Worm (Caenorhabditis elegans) whole organism, mixed stage, embryonic: Measurements from ENCODE around the gene crb-3.
"Not testable (repeated sequence)": the region's sequence is repeated elsewhere in the genome, so short reads cannot be mapped to it uniquely, and the experiment has no call there.

Source experiments
- M03D4.4 ChIP-seq: sonication (generic microtip); optimal IDR thresholded peaks from 2 replicates; lab custom pipeline; 2017; ENCODE audit warnings: mild to moderate bottlenecking, missing genetic modification characterization, missing compliant biosample characterization
- bed-3 ChIP-seq: fragments of 200-800 bp; sonication (Bioruptor generic); optimal IDR thresholded peaks from 3 replicates; lab custom pipeline; 2018; ENCODE audit warnings: mild to moderate bottlenecking, missing genetic modification characterization, moderate library complexity, missing compliant biosample characterization
- blmp-1 ChIP-seq: fragments of 150-350 bp; optimal IDR thresholded peaks from 2 replicates; lab custom pipeline; 2014; ENCODE audit warnings: missing biosample characterization, missing genetic modification characterization
- ceh-39 ChIP-seq: fragments of 150-350 bp; optimal IDR thresholded peaks from 2 replicates; lab custom pipeline; 2014; ENCODE audit warnings: missing biosample characterization, missing genetic modification characterization
- ceh-43 ChIP-seq: fragments of 200-800 bp; sonication (Bioruptor generic); optimal IDR thresholded peaks from 2 replicates; lab custom pipeline; 2018; ENCODE audit warnings: mild to moderate bottlenecking, missing genetic modification characterization, moderate library complexity, missing compliant biosample characterization
- ceh-83 ChIP-seq: fragments of 200-800 bp; sonication (Bioruptor generic); optimal IDR thresholded peaks from 2 replicates; lab custom pipeline; 2018; ENCODE audit warnings: mild to moderate bottlenecking, missing genetic modification characterization, missing compliant biosample characterization
- ces-1 ChIP-seq: fragments of 150-350 bp; optimal IDR thresholded peaks from 2 replicates; lab custom pipeline; 2014; ENCODE audit warnings: missing biosample characterization, missing genetic modification reagents, missing genetic modification characterization
- cnd-1 ChIP-seq: fragments of 200-800 bp; sonication (Bioruptor generic); optimal IDR thresholded peaks from 2 replicates; lab custom pipeline; 2018; ENCODE audit warnings: mild to moderate bottlenecking, missing genetic modification characterization, missing compliant biosample characterization
- elt-1 ChIP-seq: sonication (generic microtip); optimal IDR thresholded peaks from 2 replicates; lab custom pipeline; 2017; ENCODE audit warnings: missing genetic modification characterization, mild to moderate bottlenecking, missing compliant biosample characterization, antibody characterized with exemption, moderate library complexity, borderline replicate concordance; ENCODE audit not compliant: insufficient read depth
- elt-3 ChIP-seq: fragments of 150-350 bp; optimal IDR thresholded peaks from 2 replicates; lab custom pipeline; 2014; ENCODE audit warnings: missing biosample characterization, missing genetic modification characterization
- flh-1 ChIP-seq: fragments of 200-800 bp; sonication (Bioruptor generic); optimal IDR thresholded peaks from 2 replicates; lab custom pipeline; 2018; ENCODE audit warnings: mild to moderate bottlenecking, missing genetic modification characterization, moderate library complexity, missing compliant biosample characterization
- ham-2 ChIP-seq: fragments of 200-800 bp; sonication (Bioruptor generic); optimal IDR thresholded peaks from 2 replicates; lab custom pipeline; 2018; ENCODE audit warnings: mild to moderate bottlenecking, missing genetic modification characterization, missing compliant biosample characterization
- hlh-1 ChIP-seq: fragments of 150-350 bp; optimal IDR thresholded peaks from 2 replicates; lab custom pipeline; 2014; ENCODE audit warnings: missing biosample characterization, missing genetic modification reagents, missing genetic modification characterization
- lin-32 ChIP-seq: fragments of 200-800 bp; sonication (Bioruptor generic); optimal IDR thresholded peaks from 2 replicates; lab custom pipeline; 2018; ENCODE audit warnings: mild to moderate bottlenecking, missing genetic modification characterization, missing compliant biosample characterization
- lsy-2 ChIP-seq: fragments of 150-350 bp; optimal IDR thresholded peaks from 2 replicates; lab custom pipeline; 2014; ENCODE audit warnings: missing biosample characterization, missing genetic modification characterization
- mab-5 ChIP-seq: fragments of 150-350 bp; optimal IDR thresholded peaks from 2 replicates; lab custom pipeline; 2014; ENCODE audit warnings: missing biosample characterization, missing genetic modification characterization
- mep-1 ChIP-seq: fragments of 150-350 bp; optimal IDR thresholded peaks from 2 replicates; lab custom pipeline; 2017; ENCODE audit warnings: missing biosample characterization, missing genetic modification reagents, missing genetic modification characterization, inconsistent platforms
- nhr-12 ChIP-seq: fragments of 150-350 bp; optimal IDR thresholded peaks from 2 replicates; lab custom pipeline; 2014; ENCODE audit warnings: missing biosample characterization, missing genetic modification characterization
- nhr-2 ChIP-seq: fragments of 150-350 bp; optimal IDR thresholded peaks from 2 replicates; lab custom pipeline; 2014; ENCODE audit warnings: missing biosample characterization, missing genetic modification characterization
- nhr-237 ChIP-seq: fragments of 150-350 bp; optimal IDR thresholded peaks from 2 replicates; lab custom pipeline; 2014; ENCODE audit warnings: missing biosample characterization, missing genetic modification characterization
- nhr-28 ChIP-seq: fragments of 150-350 bp; optimal IDR thresholded peaks from 2 replicates; lab custom pipeline; 2014; ENCODE audit warnings: missing biosample characterization, missing genetic modification characterization
- pha-4 ChIP-seq: fragments of 150-350 bp; optimal IDR thresholded peaks from 2 replicates; lab custom pipeline; 2018; ENCODE audit warnings: missing biosample characterization, missing genetic modification reagents, missing genetic modification characterization
- sem-2 ChIP-seq: fragments of 200-800 bp; sonication (Bioruptor generic); optimal IDR thresholded peaks from 2 replicates; lab custom pipeline; 2018; ENCODE audit warnings: mild to moderate bottlenecking, missing genetic modification characterization, missing compliant biosample characterization
- snpc-4 ChIP-seq: fragments of 150-350 bp; optimal IDR thresholded peaks from 2 replicates; lab custom pipeline; 2014; ENCODE audit warnings: missing biosample characterization, missing genetic modification characterization
- sptf-1 ChIP-seq: sonication (generic microtip); optimal IDR thresholded peaks from 2 replicates; lab custom pipeline; 2017; ENCODE audit warnings: mild to moderate bottlenecking, missing genetic modification characterization, moderate library complexity, missing compliant biosample characterization
- tbx-8 ChIP-seq: fragments of 200-800 bp; sonication (Bioruptor generic); optimal IDR thresholded peaks from 2 replicates; lab custom pipeline; 2018; ENCODE audit warnings: mild to moderate bottlenecking, missing genetic modification characterization, moderate library complexity, missing compliant biosample characterization
- unc-120 ChIP-seq: sonication (generic microtip); optimal IDR thresholded peaks from 2 replicates; lab custom pipeline; 2017; ENCODE audit warnings: missing genetic modification characterization, missing compliant biosample characterization; ENCODE audit not compliant: poor library complexity, severe bottlenecking
- unc-39 ChIP-seq: fragments of 150-350 bp; optimal IDR thresholded peaks from 2 replicates; lab custom pipeline; 2014; ENCODE audit warnings: missing biosample characterization, missing genetic modification characterization
- unc-62 ChIP-seq: fragments of 150-350 bp; optimal IDR thresholded peaks from 2 replicates; lab custom pipeline; 2014; ENCODE audit warnings: missing biosample characterization, missing genetic modification reagents, missing genetic modification characterization
- zip-8 ChIP-seq: fragments of 150-350 bp; optimal IDR thresholded peaks from 2 replicates; lab custom pipeline; 2014; ENCODE audit warnings: missing biosample characterization, missing genetic modification characterization
- ztf-11 ChIP-seq: fragments of 150-350 bp; optimal IDR thresholded peaks from 2 replicates; lab custom pipeline; 2014; ENCODE audit warnings: missing biosample characterization, missing genetic modification characterization

The crb-3 gene

DNA sequence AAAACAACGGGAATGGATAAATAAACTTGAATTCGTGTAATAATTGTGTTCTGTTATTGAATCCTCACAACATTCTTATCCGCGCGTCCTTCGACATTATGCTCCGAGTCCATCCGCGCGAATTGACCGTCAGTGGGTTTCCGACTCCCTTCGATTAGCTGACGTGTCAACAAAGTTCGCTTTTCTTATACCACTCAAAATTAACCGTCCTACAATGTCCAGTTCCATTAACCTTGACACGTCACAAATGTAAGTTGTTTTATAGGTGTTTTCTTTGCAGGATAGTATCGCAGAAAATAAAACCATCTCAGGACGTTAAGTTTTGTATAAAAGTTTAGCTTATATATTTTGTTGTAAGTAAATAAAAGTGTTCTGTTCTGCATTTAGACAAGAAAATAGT, at the start of gene crb-3:
Gene crb-3 (plus strand): TSS at position 301 of the 400 bp plus-strand sequence.
- TF ChIP-seq ceh-43 (GFP tag; lab: Kevin White, UChicago); nhr-237 (tag; lab: Kevin White, UChicago); flh-1 (GFP tag; lab: Kevin White, UChicago): not testable (repeated sequence)

DNA sequence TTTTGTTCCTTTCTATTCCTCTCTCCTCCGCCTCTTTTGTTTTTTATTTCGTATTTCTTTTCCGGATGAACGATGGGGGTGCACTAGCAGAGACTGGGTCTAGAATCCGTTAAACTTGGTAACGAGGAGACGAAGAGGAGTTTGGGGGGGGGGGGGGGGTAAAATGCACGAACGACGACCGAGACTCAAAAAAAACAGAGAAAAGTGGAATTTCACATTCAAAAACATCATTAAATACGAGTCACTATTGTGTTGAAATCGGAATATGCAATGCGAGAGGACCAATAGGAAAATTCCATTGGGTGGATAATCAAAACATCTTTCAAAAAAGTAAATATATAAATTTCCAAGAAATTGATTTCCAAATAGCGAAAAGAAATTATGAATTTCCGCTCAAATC, 49.4 kb upstream of the crb-3 start, which contains the start of gene B0563.7:
Gene B0563.7 (minus strand): TSS at position 101 of the 400 bp plus-strand sequence.
- TF ChIP-seq mep-1 (tag; lab: Kevin White, UChicago) (no peak), hlh-1 (tag; lab: Kevin White, UChicago) (no peak), blmp-1 (tag; lab: Kevin White, UChicago) (no peak), cnd-1 (tag; lab: Kevin White, UChicago) (no peak), sptf-1 (no peak), ztf-11 (tag; lab: Kevin White, UChicago) (no peak), tbx-8 (GFP tag; lab: Kevin White, UChicago) (no peak), elt-1 (no peak), unc-120 (tag; lab: Kevin White, UChicago) (no peak), nhr-28 (no peak), lin-32 (GFP tag; lab: Kevin White, UChicago) (no peak), ceh-39 (tag; lab: Kevin White, UChicago) (no peak), unc-62 (GFP tag; lab: Kevin White, UChicago) (no peak)
- TF ChIP-seq, all 35 proteins: peak for 0

DNA sequence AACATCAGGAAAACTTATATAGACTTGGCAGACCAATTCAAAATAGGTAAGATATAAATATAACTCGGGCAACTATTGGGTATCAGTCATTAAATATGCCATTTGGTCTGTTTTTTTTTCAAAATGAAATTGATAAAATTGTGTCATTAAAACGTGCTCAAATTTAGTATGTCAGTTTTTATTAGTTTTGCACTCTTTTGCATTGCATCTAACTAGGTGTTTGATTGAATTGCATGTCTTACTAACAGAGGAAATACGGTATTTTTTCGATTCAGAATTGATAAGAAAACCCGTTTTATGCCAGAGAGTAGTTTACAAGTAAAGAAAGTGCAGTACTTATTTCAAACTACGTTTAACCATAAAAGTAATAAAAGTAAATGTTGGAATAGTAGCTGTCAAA, 47.8 kb upstream of the crb-3 start:
- TF ChIP-seq ces-1 (GFP tag; lab: Kevin White, UChicago) = no peak
- no peak for TF ChIP-seq lsy-2 (tag; lab: Kevin White, UChicago)
- TF ChIP-seq mab-5 = no peak
- TF ChIP-seq ztf-11 (tag; lab: Kevin White, UChicago) = no peak
- no peak for TF ChIP-seq ceh-83
- TF ChIP-seq nhr-12 (tag; lab: Kevin White, UChicago) = no peak
- TF ChIP-seq ceh-43 (GFP tag; lab: Kevin White, UChicago) = no peak
- TF ChIP-seq ceh-39 (tag; lab: Kevin White, UChicago) = no peak
- no peak for TF ChIP-seq elt-3 (tag; lab: Kevin White, UChicago)
- no peak for TF ChIP-seq nhr-28
- TF ChIP-seq, all 35 proteins: peak for 0

DNA sequence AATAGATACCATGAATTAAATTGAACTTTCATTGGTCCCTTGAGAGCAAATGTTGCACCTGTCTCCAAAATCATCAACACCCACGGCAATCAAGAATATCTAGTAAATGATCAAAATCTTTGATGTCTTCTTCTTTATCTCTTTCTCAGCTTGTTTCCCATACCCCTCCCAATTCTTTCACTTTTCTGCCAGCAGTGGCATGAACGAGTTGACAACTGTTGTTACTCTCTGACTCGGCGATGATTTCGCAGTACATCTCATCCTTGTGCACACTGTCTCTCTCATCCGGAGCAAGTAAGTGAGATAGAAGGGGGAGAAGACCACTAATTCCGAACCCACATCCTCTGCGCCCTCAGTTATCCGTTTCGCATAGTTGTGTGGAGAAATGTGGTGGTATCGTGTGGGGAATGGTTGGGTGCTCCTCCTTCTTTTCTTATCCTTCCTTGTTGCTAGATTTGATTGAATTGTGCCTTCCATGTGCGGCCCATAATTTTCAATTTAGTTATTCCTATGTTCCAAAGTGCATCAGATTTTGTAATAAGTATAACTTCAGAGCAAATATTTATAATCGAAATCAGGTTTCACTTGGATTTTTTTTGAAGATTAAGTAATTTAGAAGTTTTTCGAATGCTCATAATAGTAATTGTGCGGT, 42.2 kb upstream of the crb-3 start:
- TF ChIP-seq unc-62 (GFP tag; lab: Kevin White, UChicago) (peak; percentile 66), ces-1 (GFP tag; lab: Kevin White, UChicago) (peak; percentile 88), lsy-2 (tag; lab: Kevin White, UChicago) (no peak), nhr-2 (tag; lab: Kevin White, UChicago) (no peak), unc-120 (tag; lab: Kevin White, UChicago) (peak; percentile 73), ham-2 (GFP tag; lab: Kevin White, UChicago) (no peak), elt-1 (no peak), hlh-1 (tag; lab: Kevin White, UChicago) (peak; percentile 96)

DNA sequence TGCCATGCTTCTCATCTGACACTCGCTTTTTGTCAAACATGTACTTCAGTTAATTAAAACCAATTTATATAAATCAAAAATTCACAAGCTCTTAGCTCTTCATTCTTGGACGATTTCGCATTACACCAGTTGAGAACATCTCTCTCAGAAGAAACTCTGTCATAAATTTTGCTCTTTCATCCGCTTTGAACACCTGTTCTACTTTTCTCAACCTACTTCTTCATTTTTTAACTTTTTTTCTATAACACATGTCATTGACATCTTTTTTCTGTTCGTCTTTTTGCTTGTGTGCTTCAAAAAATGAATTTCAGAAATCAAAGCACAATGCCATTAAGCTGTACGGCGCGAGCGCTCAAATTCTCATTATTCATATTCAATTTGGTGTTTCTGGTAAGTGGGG, 40.7 kb upstream of the crb-3 start, which contains the start of gene tsp-11:
Gene tsp-11 (plus strand): TSS at position 301 of the 400 bp plus-strand sequence.
- TF ChIP-seq cnd-1 (tag; lab: Kevin White, UChicago) (no peak), bed-3 (GFP tag; lab: Kevin White, UChicago) (no peak), ces-1 (GFP tag; lab: Kevin White, UChicago) (no peak), zip-8 (tag; lab: Kevin White, UChicago) (no peak), sem-2 (GFP tag; lab: Kevin White, UChicago) (no peak), M03D4.4 (tag; lab: Kevin White, UChicago) (no peak), pha-4 (tag; lab: Kevin White, UChicago) (no peak), elt-3 (tag; lab: Kevin White, UChicago) (no peak), nhr-237 (tag; lab: Kevin White, UChicago) (no peak), unc-39 (tag; lab: Kevin White, UChicago) (no peak), ceh-83 (no peak), snpc-4 (tag; lab: Kevin White, UChicago) (no peak), unc-120 (tag; lab: Kevin White, UChicago) (no peak)
